Fruit fly (Drosophila melanogaster) whole organism, prepupa: Measurements from ENCODE around the gene CG42729.
A peak's percentile ranks its signal among the peaks of the same experiment; 100 is the strongest.

ENCODE experiments used
- Blimp-1 ChIP-seq: fragments of 200-800 bp; sonication (Bioruptor generic); optimal IDR thresholded peaks from 3 replicates; lab custom pipeline; 2017; ENCODE audit warnings: missing biosample characterization, missing genetic modification characterization, mild to moderate bottlenecking, moderate library complexity, missing genetic modification reagents
- CG10669 ChIP-seq: fragments of 200-800 bp; sonication (Bioruptor generic); optimal IDR thresholded peaks from 3 replicates; lab custom pipeline; 2018; ENCODE audit warnings: missing biosample characterization, mild to moderate bottlenecking, missing genetic modification characterization, moderate library complexity
- CG11294 ChIP-seq: fragments of 200-800 bp; sonication (Bioruptor generic); IDR thresholded peaks from 2 replicates; pipeline ENCODE4 v1.3.6; 2022; ENCODE audit warnings: missing biosample characterization, missing genetic modification characterization
- CG11762 ChIP-seq: fragments of 200-800 bp; sonication (Bioruptor generic); optimal IDR thresholded peaks from 3 replicates; lab custom pipeline; 2016; ENCODE audit warnings: missing biosample characterization, missing genetic modification characterization; ENCODE audit not compliant: insufficient read depth
- CG15336 ChIP-seq: fragments of 200-800 bp; sonication (Bioruptor generic); IDR thresholded peaks from 2 replicates; pipeline ENCODE4 v1.3.6; 2022; ENCODE audit warnings: missing biosample characterization, missing genetic modification characterization
- CG1621 ChIP-seq: fragments of 200-800 bp; sonication (Bioruptor generic); optimal IDR thresholded peaks from 3 replicates; lab custom pipeline; 2018; ENCODE audit warnings: missing biosample characterization, mild to moderate bottlenecking, missing genetic modification characterization
- CG16779 ChIP-seq: fragments of 200-800 bp; sonication (Bioruptor generic); optimal IDR thresholded peaks from 3 replicates; lab custom pipeline; 2017; ENCODE audit warnings: missing biosample characterization, mild to moderate bottlenecking, missing genetic modification characterization
- CG3032 ChIP-seq: fragments of 200-800 bp; optimal IDR thresholded peaks from 2 replicates; lab custom pipeline; 2019; ENCODE audit warnings: missing biosample characterization, mild to moderate bottlenecking, missing genetic modification characterization, moderate library complexity
- CG31627 ChIP-seq: fragments of 200-800 bp; sonication (Bioruptor generic); optimal IDR thresholded peaks from 3 replicates; lab custom pipeline; 2016; ENCODE audit warnings: missing biosample characterization, missing genetic modification characterization
- CG32006 ChIP-seq: fragments of 200-800 bp; sonication (Bioruptor generic); optimal IDR thresholded peaks from 3 replicates; lab custom pipeline; 2017; ENCODE audit warnings: missing biosample characterization, mild to moderate bottlenecking, missing genetic modification characterization
- CG3919 ChIP-seq: fragments of 200-800 bp; sonication (Bioruptor generic); optimal IDR thresholded peaks from 3 replicates; lab custom pipeline; 2016; ENCODE audit warnings: missing biosample characterization, missing genetic modification characterization
- CG4318 ChIP-seq: fragments of 200-800 bp; sonication (Bioruptor generic); optimal IDR thresholded peaks from 3 replicates; lab custom pipeline; 2017; ENCODE audit warnings: missing biosample characterization, mild to moderate bottlenecking, missing genetic modification characterization
- CG6163 ChIP-seq: fragments of 200-800 bp; sonication (Bioruptor generic); IDR thresholded peaks from 3 replicates; pipeline ENCODE4 v1.3.6; 2022; ENCODE audit warnings: missing biosample characterization, missing genetic modification characterization
- CG6276 ChIP-seq: fragments of 200-800 bp; sonication (Bioruptor generic); optimal IDR thresholded peaks from 2 replicates; lab custom pipeline; 2017; ENCODE audit warnings: missing biosample characterization, mild to moderate bottlenecking, missing genetic modification characterization
- CG6792 ChIP-seq: fragments of 200-800 bp; sonication (Bioruptor generic); optimal IDR thresholded peaks from 3 replicates; lab custom pipeline; 2016; ENCODE audit warnings: missing biosample characterization, missing genetic modification characterization
- CG6808 ChIP-seq: fragments of 200-800 bp; sonication (Bioruptor generic); optimal IDR thresholded peaks from 3 replicates; lab custom pipeline; 2017; ENCODE audit warnings: missing biosample characterization, missing genetic modification characterization, mild to moderate bottlenecking, moderate library complexity, missing genetic modification reagents
- CG6854 ChIP-seq: fragments of 200-800 bp; sonication (Bioruptor generic); optimal IDR thresholded peaks from 2 replicates; lab custom pipeline; 2017; ENCODE audit warnings: missing biosample characterization, mild to moderate bottlenecking, missing genetic modification characterization
- CG8119 ChIP-seq: fragments of 200-800 bp; sonication (Bioruptor generic); IDR thresholded peaks from 3 replicates; pipeline ENCODE4 v1.3.6; 2022; ENCODE audit warnings: missing biosample characterization, missing genetic modification characterization
- CG8319 ChIP-seq: fragments of 200-800 bp; sonication (Bioruptor generic); optimal IDR thresholded peaks from 3 replicates; lab custom pipeline; 2016; ENCODE audit warnings: missing biosample characterization, missing genetic modification characterization
- CG8632 ChIP-seq: fragments of 200-800 bp; sonication (Bioruptor generic); optimal IDR thresholded peaks from 3 replicates; lab custom pipeline; 2016; ENCODE audit warnings: missing biosample characterization, missing genetic modification characterization
- CG9139 ChIP-seq: fragments of 200-800 bp; sonication (Bioruptor generic); optimal IDR thresholded peaks from 3 replicates; lab custom pipeline; 2017; ENCODE audit warnings: missing biosample characterization, mild to moderate bottlenecking, missing genetic modification characterization
- Eip75B ChIP-seq: fragments of 200-800 bp; sonication (Bioruptor generic); optimal IDR thresholded peaks from 3 replicates; lab custom pipeline; 2016; ENCODE audit warnings: missing biosample characterization, missing genetic modification characterization
- Eip78C ChIP-seq: fragments of 200-800 bp; sonication (Bioruptor generic); peaks from one replicate; lab custom pipeline; 2016; ENCODE audit warnings: missing biosample characterization, missing genetic modification characterization
- Eip93F ChIP-seq: fragments of 200-800 bp; sonication (Bioruptor generic); optimal IDR thresholded peaks from 2 replicates; lab custom pipeline; 2016; ENCODE audit warnings: missing biosample characterization, mild to moderate bottlenecking, missing genetic modification characterization
- Ets96B ChIP-seq: fragments of 200-800 bp; optimal IDR thresholded peaks from 2 replicates; lab custom pipeline; 2019; ENCODE audit warnings: missing biosample characterization, mild to moderate bottlenecking, missing genetic modification characterization, moderate library complexity
- Hr38 ChIP-seq: sonication (Bioruptor generic); optimal IDR thresholded peaks from 2 replicates; lab custom pipeline; 2016; ENCODE audit warnings: missing biosample characterization, missing genetic modification characterization
- Hr4 ChIP-seq: fragments of 200-800 bp; sonication (Bioruptor generic); optimal IDR thresholded peaks from 3 replicates; lab custom pipeline; 2016; ENCODE audit warnings: missing biosample characterization, missing genetic modification characterization
- Met ChIP-seq: fragments of 200-800 bp; sonication (Bioruptor generic); optimal IDR thresholded peaks from 3 replicates; lab custom pipeline; 2016; ENCODE audit warnings: missing biosample characterization, missing genetic modification characterization
- OdsH ChIP-seq: fragments of 200-800 bp; sonication (Bioruptor generic); optimal IDR thresholded peaks from 3 replicates; lab custom pipeline; 2016; ENCODE audit warnings: missing biosample characterization, missing genetic modification characterization
- Smox ChIP-seq: fragments of 200-800 bp; sonication (Bioruptor generic); optimal IDR thresholded peaks from 3 replicates; lab custom pipeline; 2016; ENCODE audit warnings: missing biosample characterization, missing genetic modification characterization
- Sox102F ChIP-seq: fragments of 200-800 bp; sonication (Bioruptor generic); optimal IDR thresholded peaks from 2 replicates; lab custom pipeline; 2016; ENCODE audit warnings: missing biosample characterization, mild to moderate bottlenecking, missing genetic modification characterization
- Sox14 ChIP-seq: fragments of 200-800 bp; sonication (Bioruptor generic); optimal IDR thresholded peaks from 3 replicates; lab custom pipeline; 2016; ENCODE audit warnings: missing biosample characterization, missing genetic modification characterization
- Sox15 ChIP-seq: fragments of 200-800 bp; sonication (Bioruptor generic); optimal IDR thresholded peaks from 3 replicates; lab custom pipeline; 2016; ENCODE audit warnings: missing biosample characterization, missing genetic modification characterization
- achi ChIP-seq: fragments of 200-800 bp; sonication (Bioruptor generic); optimal IDR thresholded peaks from 3 replicates; lab custom pipeline; 2016; ENCODE audit warnings: missing biosample characterization, missing genetic modification characterization
- acj6 ChIP-seq: fragments of 200-800 bp; sonication (Bioruptor generic); optimal IDR thresholded peaks from 3 replicates; lab custom pipeline; 2016; ENCODE audit warnings: missing biosample characterization, missing genetic modification characterization
- cyc ChIP-seq: fragments of 200-800 bp; sonication (Bioruptor generic); optimal IDR thresholded peaks from 3 replicates; lab custom pipeline; 2016; ENCODE audit warnings: missing biosample characterization, missing genetic modification characterization
- dac ChIP-seq: fragments of 200-800 bp; sonication (Bioruptor generic); optimal IDR thresholded peaks from 2 replicates; lab custom pipeline; 2017; ENCODE audit warnings: missing biosample characterization, mild to moderate bottlenecking, missing genetic modification characterization
- eg ChIP-seq: fragments of 200-800 bp; sonication (Bioruptor generic); IDR thresholded peaks from 3 replicates; pipeline ENCODE4 v1.3.6; 2022; ENCODE audit warnings: missing biosample characterization, missing genetic modification characterization
- fd85E ChIP-seq: fragments of 200-800 bp; sonication (Bioruptor generic); optimal IDR thresholded peaks from 3 replicates; lab custom pipeline; 2016; ENCODE audit warnings: missing biosample characterization, missing genetic modification characterization
- lz ChIP-seq: fragments of 200-800 bp; sonication (Bioruptor generic); optimal IDR thresholded peaks from 3 replicates; lab custom pipeline; 2016; ENCODE audit warnings: missing biosample characterization, missing genetic modification characterization
- net ChIP-seq: fragments of 200-800 bp; sonication (Bioruptor generic); optimal IDR thresholded peaks from 3 replicates; lab custom pipeline; 2016; ENCODE audit warnings: missing biosample characterization, missing genetic modification characterization
- pdm3 ChIP-seq: fragments of 200-800 bp; sonication (Bioruptor generic); optimal IDR thresholded peaks from 3 replicates; lab custom pipeline; 2016; ENCODE audit warnings: missing biosample characterization, missing genetic modification characterization
- salr ChIP-seq, 2 experiments: fragments of 200-800 bp; sonication (Bioruptor generic); optimal IDR thresholded peaks; 3 replicates each; lab custom pipeline; 2016 to 2018; ENCODE audit warnings: missing biosample characterization in 2 of 2, missing genetic modification characterization in 2 of 2, mild to moderate bottlenecking in 1 of 2
- ss ChIP-seq, 2 experiments: fragments of 200-800 bp; sonication (Bioruptor generic); optimal IDR thresholded peaks; 2 replicates in 1 of 2; 3 replicates in 1 of 2; lab custom pipeline; 2017 to 2018; ENCODE audit warnings: mild to moderate bottlenecking in 2 of 2, missing biosample characterization in 2 of 2, missing genetic modification characterization in 2 of 2, moderate library complexity in 1 of 2
- svp ChIP-seq: fragments of 200-800 bp; sonication (Bioruptor generic); peaks from one replicate; lab custom pipeline; 2016; ENCODE audit warnings: missing biosample characterization, missing genetic modification characterization
- topi ChIP-seq: fragments of 200-800 bp; sonication (Bioruptor generic); optimal IDR thresholded peaks from 3 replicates; lab custom pipeline; 2016; ENCODE audit warnings: missing biosample characterization, missing genetic modification characterization
- vri ChIP-seq: fragments of 200-800 bp; sonication (Bioruptor generic); optimal IDR thresholded peaks from 3 replicates; lab custom pipeline; 2016; ENCODE audit warnings: missing biosample characterization, mild to moderate bottlenecking, missing genetic modification characterization

Gene CG42729

dm6 chr3L:15537916-15538581, 10.7 kb upstream of the CG42729 start (continued):
- peak; percentile 41 for TF ChIP-seq dac (GFP tag; lab: Kevin White, UChicago)
- TF ChIP-seq CG31627 = peak; percentile 37
- TF ChIP-seq net = peak; percentile 71
- TF ChIP-seq vri = no peak
- TF ChIP-seq CG6276 (GFP tag; lab: Kevin White, UChicago) = peak; percentile 79
- TF ChIP-seq fd85E (GFP tag; lab: Kevin White, UChicago) = no peak
- TF ChIP-seq CG32006 (GFP tag; lab: Kevin White, UChicago) = peak; percentile 90
- peak; percentile 27 for TF ChIP-seq CG6792 (GFP tag; lab: Kevin White, UChicago)
- peak; percentile 58; the same call in 2 of the 3 replicates for TF ChIP-seq CG8119 (GFP tag; lab: Robert Waterston, UW)

DNA sequence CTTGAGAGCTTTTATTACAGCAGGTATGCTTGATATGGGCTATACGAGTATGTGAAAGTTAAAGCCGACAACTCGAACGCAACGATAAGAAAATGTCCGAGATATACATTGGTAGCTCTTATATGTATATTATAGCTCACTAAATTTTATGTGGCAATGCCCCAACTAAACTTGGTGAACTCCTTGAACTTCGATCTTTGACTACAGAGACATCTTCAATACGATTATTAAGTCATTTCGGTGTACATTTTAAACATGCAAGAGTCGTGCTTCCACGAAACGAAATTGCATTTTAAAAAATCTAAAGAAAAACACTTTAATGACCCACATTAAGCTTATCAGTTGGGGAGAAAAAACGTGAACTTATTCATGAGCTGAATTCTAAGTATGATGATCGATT, 9.2 kb upstream of the CG42729 start:
- TF ChIP-seq svp (GFP tag; lab: Kevin White, UChicago) (peak; percentile 71), pdm3 (no peak), Ets96B (tag; lab: Kevin White, UChicago) (no peak), Sox102F (no peak)

- peak; percentile 8 for TF ChIP-seq Blimp-1 (GFP tag; lab: Kevin White, UChicago)
- no peak for TF ChIP-seq Hr38
- no peak for TF ChIP-seq CG10669
- no peak for TF ChIP-seq Met (GFP tag; lab: Kevin White, UChicago)
- peak; percentile 3 for TF ChIP-seq CG1621 (tag; lab: Kevin White, UChicago)
- no peak for TF ChIP-seq CG3919 (GFP tag; lab: Kevin White, UChicago)
- no peak for TF ChIP-seq dac (GFP tag; lab: Kevin White, UChicago)
- TF ChIP-seq pdm3 = no peak
- no peak for TF ChIP-seq CG8632 (GFP tag; lab: Kevin White, UChicago)
- TF ChIP-seq CG9139 (GFP tag; lab: Kevin White, UChicago) = no peak
- TF ChIP-seq Eip75B = no peak
- no peak for TF ChIP-seq CG6792 (GFP tag; lab: Kevin White, UChicago)
- no peak for TF ChIP-seq achi (GFP tag; lab: Kevin White, UChicago)
- no peak for TF ChIP-seq acj6 (GFP tag; lab: Kevin White, UChicago)
- no peak for TF ChIP-seq Sox102F
- TF ChIP-seq cyc (GFP tag; lab: Kevin White, UChicago) = no peak
- TF ChIP-seq Hr4 (GFP tag; lab: Kevin White, UChicago) = no peak
- no peak for TF ChIP-seq CG15336
- TF ChIP-seq CG8319 = no peak
- TF ChIP-seq Smox (GFP tag; lab: Kevin White, UChicago) = no peak
- TF ChIP-seq OdsH (GFP tag; lab: Kevin White, UChicago) = no peak
- TF ChIP-seq CG16779 (tag; lab: Kevin White, UChicago) = no peak
- no peak for TF ChIP-seq Sox14 (GFP tag; lab: Kevin White, UChicago)
- TF ChIP-seq svp (GFP tag; lab: Kevin White, UChicago) = no peak
- TF ChIP-seq eg = 0 out of 3 replicates have a peak, but pooled peaks have one; percentile 8
- peak; percentile 29 for TF ChIP-seq Eip78C
- TF ChIP-seq topi (GFP tag; lab: Kevin White, UChicago) = no peak
- TF ChIP-seq CG11294 (GFP tag; lab: Robert Waterston, UW) = no peak
- no peak for TF ChIP-seq net
- no peak for TF ChIP-seq CG6854 (GFP tag; lab: Kevin White, UChicago)
- no peak for TF ChIP-seq salr (GFP tag; optimal IDR thresholded peaks at IDR 0.05; lab: Kevin White, UChicago)
- no peak for TF ChIP-seq Ets96B (tag; lab: Kevin White, UChicago)
- peak in 1 of 2 experiments; percentile 49 for TF ChIP-seq ss (GFP tag; optimal IDR thresholded peaks at IDR 0.05; lab: Kevin White, UChicago)
- no peak for TF ChIP-seq CG32006 (GFP tag; lab: Kevin White, UChicago)
- TF ChIP-seq CG6808 (GFP tag; lab: Kevin White, UChicago) = peak; percentile 25
- peak; percentile 7; the same call in 1 of the 3 replicates for TF ChIP-seq CG6163
- TF ChIP-seq CG11762 = no peak
- no peak for TF ChIP-seq Sox15 (GFP tag; lab: Kevin White, UChicago)
- TF ChIP-seq CG31627 = no peak
- no peak for TF ChIP-seq lz (GFP tag; lab: Kevin White, UChicago)
- TF ChIP-seq CG3032 (tag; lab: Kevin White, UChicago) = no peak
- TF ChIP-seq CG4318 (GFP tag; lab: Kevin White, UChicago) = no peak
- peak; percentile 23 for TF ChIP-seq Eip93F (GFP tag; lab: Kevin White, UChicago)
These were observed 8.5 kb upstream of the CG42729 start for dm6 chr3L:15535800-15536225.
